Worm (Caenorhabditis elegans): ENCODE results near the gene msp-76.

- no peak for TF ChIP-seq F13C5.2 (tag; optimal IDR thresholded peaks at IDR 0.05)
- no peak for TF ChIP-seq flt-1 (GFP tag; IDR thresholded peaks at IDR 0.05)
- no peak for TF ChIP-seq tbx-37 (GFP tag; conservative IDR thresholded peaks at IDR 0.05)
- no peak for TF ChIP-seq sea-1 (GFP tag; conservative IDR thresholded peaks at IDR 0.05)
- no peak for TF ChIP-seq aly-1 (tag; optimal IDR thresholded peaks at IDR 0.05)
- TF ChIP-seq ets-7 (tag; optimal IDR thresholded peaks at IDR 0.05) = no peak
- TF ChIP-seq pes-1 (GFP tag; IDR thresholded peaks at IDR 0.05) = no peak
- TF ChIP-seq hnd-1 (tag; optimal IDR thresholded peaks at IDR 0.05) = no peak
- TF ChIP-seq tbx-11 (GFP tag; IDR thresholded peaks at IDR 0.05) = no peak
These were observed 4.1 kb downstream of the msp-76 start, which contains the start of gene twk-9 for ce11 chrIV:9692874-9693273.

Measured in whole organism, early embryonic.